Fruit fly (Drosophila melanogaster) whole organism, embryonic: Measurements from ENCODE around the gene CG42324.

Experiments
- Abd-B ChIP-seq: fragments of 200-800 bp; sonication (Bioruptor generic); optimal IDR thresholded peaks from 2 replicates; lab custom pipeline; 2018; ENCODE audit warnings: missing biosample characterization, mild to moderate bottlenecking, missing genetic modification characterization, moderate library complexity
- Antp ChIP-seq: fragments of 200-800 bp; sonication (Bioruptor generic); optimal IDR thresholded peaks from 3 replicates; lab custom pipeline; 2016; ENCODE audit warnings: missing biosample characterization, missing genetic modification characterization
- Blimp-1 ChIP-seq: fragments of 200-800 bp; sonication (Bioruptor generic); optimal IDR thresholded peaks from 3 replicates; lab custom pipeline; 2018; ENCODE audit warnings: missing biosample characterization, missing genetic modification characterization, mild to moderate bottlenecking, moderate library complexity, missing genetic modification reagents
- CG14965 ChIP-seq: fragments of 200-800 bp; sonication (Bioruptor generic); optimal IDR thresholded peaks from 2 replicates; lab custom pipeline; 2016; ENCODE audit warnings: missing biosample characterization, missing genetic modification characterization, borderline replicate concordance
- CG15601 ChIP-seq: fragments of 200-800 bp; sonication (Bioruptor generic); optimal IDR thresholded peaks from 3 replicates; lab custom pipeline; 2019; ENCODE audit warnings: missing biosample characterization, mild to moderate bottlenecking, missing genetic modification characterization, moderate library complexity
- CG17802 ChIP-seq: fragments of 200-800 bp; sonication (Bioruptor generic); optimal IDR thresholded peaks from 2 replicates; lab custom pipeline; 2018; ENCODE audit warnings: missing biosample characterization, mild to moderate bottlenecking, missing genetic modification characterization, moderate library complexity
- CG18476 ChIP-seq: fragments of 200-800 bp; sonication (Bioruptor generic); optimal IDR thresholded peaks from 2 replicates; lab custom pipeline; 2016; ENCODE audit warnings: missing biosample characterization, mild to moderate bottlenecking, missing genetic modification characterization
- CG18764 ChIP-seq: fragments of 200-800 bp; sonication (Bioruptor generic); optimal IDR thresholded peaks from 3 replicates; lab custom pipeline; 2016; ENCODE audit warnings: missing biosample characterization, missing genetic modification characterization
- CG31224 ChIP-seq: fragments of 200-800 bp; sonication (Bioruptor generic); IDR thresholded peaks from 2 replicates; pipeline ENCODE4 v1.3.6; 2022; ENCODE audit warnings: missing biosample characterization, missing genetic modification characterization
- CG31365 ChIP-seq: fragments of 200-800 bp; sonication (Bioruptor generic); optimal IDR thresholded peaks from 2 replicates; lab custom pipeline; 2018; ENCODE audit warnings: missing biosample characterization, mild to moderate bottlenecking, missing genetic modification characterization
- CG32772 ChIP-seq: fragments of 200-800 bp; sonication (Bioruptor generic); IDR thresholded peaks from 2 replicates; pipeline ENCODE4 v1.3.6; 2022; ENCODE audit warnings: missing biosample characterization, missing genetic modification characterization
- CG4328 ChIP-seq: fragments of 200-800 bp; sonication (Bioruptor generic); optimal IDR thresholded peaks from 3 replicates; lab custom pipeline; 2017; ENCODE audit warnings: missing biosample characterization, missing genetic modification reagents, missing genetic modification characterization
- CG7928 ChIP-seq: fragments of 200-800 bp; sonication (Bioruptor generic); optimal IDR thresholded peaks from 2 replicates; lab custom pipeline; 2017; ENCODE audit warnings: missing biosample characterization, mild to moderate bottlenecking, missing genetic modification characterization
- CG7987 ChIP-seq: fragments of 200-800 bp; sonication (Bioruptor generic); optimal IDR thresholded peaks from 2 replicates; lab custom pipeline; 2018; ENCODE audit warnings: missing biosample characterization, mild to moderate bottlenecking, missing genetic modification characterization, moderate library complexity
- CG8281 ChIP-seq: fragments of 200-800 bp; sonication (Bioruptor generic); optimal IDR thresholded peaks from 2 replicates; lab custom pipeline; 2018; ENCODE audit warnings: missing biosample characterization, mild to moderate bottlenecking, missing genetic modification characterization, moderate library complexity
- CG9609 ChIP-seq: fragments of 200-800 bp; sonication (Bioruptor generic); optimal IDR thresholded peaks from 3 replicates; lab custom pipeline; 2016; ENCODE audit warnings: missing biosample characterization, missing genetic modification characterization
- CHES-1-like ChIP-seq: fragments of 200-800 bp; sonication (Bioruptor generic); optimal IDR thresholded peaks from 2 replicates; lab custom pipeline; 2016; ENCODE audit warnings: missing biosample characterization, missing genetic modification characterization
- CoRest ChIP-seq: fragments of 200-800 bp; sonication (Bioruptor generic); optimal IDR thresholded peaks from 3 replicates; lab custom pipeline; 2018; ENCODE audit warnings: missing biosample characterization, mild to moderate bottlenecking, missing genetic modification characterization, moderate library complexity
- D ChIP-seq, 2 experiments: fragments of 200-800 bp in 1 of 2; fragments of >200 bp in 1 of 2; sonication (Bioruptor generic) in 1 of 2; optimal IDR thresholded peaks; 2 replicates in 1 of 2; 3 replicates in 1 of 2; lab custom pipeline; 2017; ENCODE audit warnings: mild to moderate bottlenecking in 1 of 2, missing biosample characterization in 1 of 2, missing genetic modification characterization in 1 of 2, missing genetic modification reagents in 1 of 2
- Dip2 ChIP-seq: fragments of 200-800 bp; sonication (Bioruptor generic); IDR thresholded peaks from 2 replicates; pipeline ENCODE4 v1.3.6; 2022; ENCODE audit warnings: missing biosample characterization, missing genetic modification characterization
- HHEX ChIP-seq: fragments of 200-800 bp; sonication (Bioruptor generic); optimal IDR thresholded peaks from 3 replicates; lab custom pipeline; 2017; ENCODE audit warnings: missing biosample characterization, mild to moderate bottlenecking, missing genetic modification characterization, missing genetic modification reagents
- HmgD ChIP-seq: fragments of 200-800 bp; sonication (Bioruptor generic); optimal IDR thresholded peaks from 3 replicates; lab custom pipeline; 2016; ENCODE audit warnings: missing biosample characterization, missing genetic modification characterization
- Hmx ChIP-seq: fragments of 200-800 bp; sonication (Bioruptor generic); optimal IDR thresholded peaks from 2 replicates; lab custom pipeline; 2016; ENCODE audit warnings: missing biosample characterization, missing genetic modification characterization
- Lim3 ChIP-seq: fragments of 200-800 bp; sonication (Bioruptor generic); IDR thresholded peaks from 2 replicates; pipeline ENCODE4 v1.3.6; 2022; ENCODE audit warnings: missing biosample characterization, missing genetic modification characterization
- Max ChIP-seq: fragments of 200-800 bp; sonication (Bioruptor generic); optimal IDR thresholded peaks from 2 replicates; lab custom pipeline; 2016; ENCODE audit warnings: missing biosample characterization, mild to moderate bottlenecking, missing genetic modification characterization
- Med ChIP-seq: fragments of 200-800 bp; sonication (Bioruptor generic); peaks from one replicate; lab custom pipeline; 2016; ENCODE audit warnings: missing biosample characterization, missing genetic modification characterization, mild to moderate bottlenecking, inconsistent platforms, moderate library complexity
- Oaz ChIP-seq: fragments of 200-800 bp; sonication (Bioruptor generic); IDR thresholded peaks from 2 replicates; pipeline ENCODE4 v1.3.6; 2022; ENCODE audit warnings: missing biosample characterization, missing genetic modification characterization
- Oli ChIP-seq: fragments of 200-800 bp; sonication (Bioruptor generic); optimal IDR thresholded peaks from 2 replicates; lab custom pipeline; 2018; ENCODE audit warnings: missing biosample characterization, mild to moderate bottlenecking, missing genetic modification characterization, moderate library complexity
- Sox102F ChIP-seq: fragments of 200-800 bp; sonication (Bioruptor generic); optimal IDR thresholded peaks from 2 replicates; lab custom pipeline; 2018; ENCODE audit warnings: missing biosample characterization, mild to moderate bottlenecking, missing genetic modification characterization, moderate library complexity
- Sry-δ ChIP-seq: fragments of 200-800 bp; sonication (Bioruptor generic); optimal IDR thresholded peaks from 2 replicates; lab custom pipeline; 2016; ENCODE audit warnings: missing biosample characterization, missing genetic modification characterization
- Xrp1 ChIP-seq: fragments of 200-800 bp; sonication (Bioruptor generic); IDR thresholded peaks from 2 replicates; pipeline ENCODE4 v1.3.6; 2022; ENCODE audit warnings: missing biosample characterization, missing genetic modification characterization
- br ChIP-seq: fragments of >200 bp; optimal IDR thresholded peaks from 2 replicates; lab custom pipeline; 2017
- btn ChIP-seq: fragments of 200-800 bp; sonication (Bioruptor generic); optimal IDR thresholded peaks from 2 replicates; lab custom pipeline; 2016; ENCODE audit warnings: missing biosample characterization, missing genetic modification characterization
- caup ChIP-seq: fragments of 200-800 bp; sonication (Bioruptor generic); optimal IDR thresholded peaks from 3 replicates; lab custom pipeline; 2017; ENCODE audit warnings: missing biosample characterization, mild to moderate bottlenecking, missing genetic modification characterization, moderate library complexity; ENCODE audit not compliant: severe bottlenecking
- dati ChIP-seq: fragments of 200-800 bp; sonication (Bioruptor generic); IDR thresholded peaks from 2 replicates; pipeline ENCODE4 v1.3.6; 2022; ENCODE audit warnings: missing biosample characterization, missing genetic modification characterization
- dpn ChIP-seq, 2 experiments: fragments of 200-800 bp; sonication (Bioruptor generic); optimal IDR thresholded peaks; 3 replicates each; lab custom pipeline; 2016; ENCODE audit warnings: missing biosample characterization in 2 of 2, missing genetic modification characterization in 2 of 2
- dysf ChIP-seq: fragments of 200-800 bp; sonication (Bioruptor generic); IDR thresholded peaks from 3 replicates; pipeline ENCODE4 v1.3.6; 2022; ENCODE audit warnings: missing biosample characterization, missing genetic modification characterization
- en ChIP-seq: fragments of 200-800 bp; sonication (Bioruptor generic); optimal IDR thresholded peaks from 2 replicates; lab custom pipeline; 2016; ENCODE audit warnings: missing biosample characterization, missing genetic modification characterization
- ewg ChIP-seq: fragments of 200-800 bp; sonication (Bioruptor generic); optimal IDR thresholded peaks from 3 replicates; lab custom pipeline; 2017; ENCODE audit warnings: mild to moderate bottlenecking, missing biosample characterization, missing genetic modification reagents, missing genetic modification characterization
- exex ChIP-seq: fragments of 200-800 bp; sonication (Bioruptor generic); optimal IDR thresholded peaks from 4 replicates; lab custom pipeline; 2018; ENCODE audit warnings: missing biosample characterization, mild to moderate bottlenecking, missing genetic modification characterization, moderate library complexity
- grau ChIP-seq: fragments of 200-800 bp; optimal IDR thresholded peaks from 3 replicates; lab custom pipeline; 2019; ENCODE audit warnings: missing biosample characterization, mild to moderate bottlenecking, missing genetic modification characterization, moderate library complexity
- gsb ChIP-seq: fragments of 200-800 bp; sonication (Bioruptor generic); IDR thresholded peaks from 2 replicates; pipeline ENCODE4 v1.3.6; 2022; ENCODE audit warnings: missing biosample characterization, missing genetic modification characterization
- her ChIP-seq: fragments of 200-800 bp; sonication (Bioruptor generic); optimal IDR thresholded peaks from 2 replicates; lab custom pipeline; 2016; ENCODE audit warnings: missing biosample characterization, missing genetic modification characterization
- pnt ChIP-seq: fragments of 200-800 bp; sonication (Bioruptor generic); optimal IDR thresholded peaks from 3 replicates; lab custom pipeline; 2016; ENCODE audit warnings: missing biosample characterization, missing genetic modification characterization
- rib ChIP-seq: fragments of 200-800 bp; sonication (Bioruptor generic); IDR thresholded peaks from 2 replicates; pipeline ENCODE4 v1.3.6; 2022; ENCODE audit warnings: missing biosample characterization, missing genetic modification characterization
- ro ChIP-seq: fragments of 200-800 bp; sonication (Bioruptor generic); IDR thresholded peaks from 2 replicates; pipeline ENCODE4 v1.3.6; 2022; ENCODE audit warnings: missing biosample characterization, missing genetic modification characterization
- row ChIP-seq: fragments of 200-800 bp; sonication (Bioruptor generic); IDR thresholded peaks from 3 replicates; pipeline ENCODE4 v1.3.6; 2022; ENCODE audit warnings: missing biosample characterization, missing genetic modification characterization
- run ChIP-seq: fragments of 200-800 bp; sonication (Bioruptor generic); optimal IDR thresholded peaks from 3 replicates; lab custom pipeline; 2018; ENCODE audit warnings: missing biosample characterization, mild to moderate bottlenecking, missing genetic modification characterization
- sim ChIP-seq: fragments of 200-800 bp; sonication (Bioruptor generic); IDR thresholded peaks from 2 replicates; pipeline ENCODE4 v1.3.6; 2022; ENCODE audit warnings: missing biosample characterization, missing genetic modification characterization
- twi ChIP-seq: fragments of 200-800 bp; optimal IDR thresholded peaks from 2 replicates; lab custom pipeline; 2019; ENCODE audit warnings: missing biosample characterization, mild to moderate bottlenecking, missing genetic modification characterization, moderate library complexity
- zf30C ChIP-seq: fragments of 200-800 bp; sonication (Bioruptor generic); optimal IDR thresholded peaks from 3 replicates; lab custom pipeline; 2018; ENCODE audit warnings: missing biosample characterization, mild to moderate bottlenecking, missing genetic modification characterization

Gene CG42324

DNA sequence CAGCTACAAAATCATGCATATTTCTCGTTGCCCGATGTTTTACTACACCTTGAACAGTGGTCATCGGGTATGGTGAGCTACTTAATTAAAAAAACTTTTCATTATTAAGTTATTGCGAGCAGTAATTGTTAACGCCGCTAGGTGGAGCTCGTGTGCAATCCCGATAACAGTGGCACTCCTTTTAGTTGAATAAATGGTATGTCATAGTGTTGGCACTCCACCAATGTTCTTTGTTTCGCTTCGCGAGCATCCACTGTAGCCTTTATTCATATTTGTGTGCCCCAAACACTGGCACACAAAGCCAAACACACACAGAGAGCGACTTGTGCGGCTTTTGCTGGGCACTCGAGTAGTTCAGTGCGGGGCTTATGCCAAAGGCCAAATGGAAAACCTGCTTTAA lies 45.6 kb downstream of the CG42324 start (continued):
- TF ChIP-seq CG31365 (peak; percentile 60), Antp (peak; percentile 91), CG8281 (tag; lab: Kevin White, UChicago) (peak; percentile 41), CG18764 (GFP tag; lab: Kevin White, UChicago) (peak; percentile 82), sim (GFP tag; lab: Robert Waterston, UW) (peak; percentile 87), Sry-δ (GFP tag; lab: Kevin White, UChicago) (peak; percentile 56), Hmx (no peak), Oli (tag; lab: Kevin White, UChicago) (peak; percentile 91), gsb (GFP tag; lab: Robert Waterston, UW) (peak; percentile 88), pnt (GFP tag; lab: Kevin White, UChicago) (peak; percentile 92), grau (tag; lab: Kevin White, UChicago) (peak; percentile 98), CG18476 (GFP tag; lab: Kevin White, UChicago) (peak; percentile 86), CG15601 (peak; percentile 80), en (peak; percentile 84), row (GFP tag; lab: Robert Waterston, UW) (peak; percentile 98), dati (GFP tag; lab: Robert Waterston, UW) (peak; percentile 77), CG32772 (peak; percentile 85), btn (GFP tag; lab: Kevin White, UChicago) (peak; percentile 72), CG31224 (GFP tag; lab: Robert Waterston, UW) (peak; percentile 85), ewg (peak; percentile 73), br (lab: Kevin White, UChicago) (no peak), zf30C (GFP tag; lab: Kevin White, UChicago) (no peak), exex (tag; lab: Kevin White, UChicago) (no peak), Max (peak; percentile 72), her (GFP tag; lab: Kevin White, UChicago) (peak; percentile 87), run (tag; lab: Kevin White, UChicago) (peak; percentile 67), Dip2 (GFP tag; lab: Robert Waterston, UW) (peak; percentile 61; the same call in 1 of the 2 replicates), Lim3 (GFP tag; lab: Robert Waterston, UW) (peak; percentile 88), Oaz (GFP tag; lab: Robert Waterston, UW) (peak; percentile 93), twi (peak; percentile 62), CG7987 (GFP tag; lab: Kevin White, UChicago) (peak; percentile 68), Abd-B (peak; percentile 90), CG17802 (tag; lab: Kevin White, UChicago) (peak; percentile 41), Blimp-1 (GFP tag; lab: Kevin White, UChicago) (peak; percentile 87), D (optimal IDR thresholded peaks at IDR 0.05; lab: Kevin White, UChicago) (no peak), D (GFP tag; optimal IDR thresholded peaks at IDR 0.05; lab: Kevin White, UChicago) (peak; percentile 80), HHEX (GFP tag; lab: Kevin White, UChicago) (peak; percentile 85), Xrp1 (GFP tag; lab: Robert Waterston, UW) (peak; percentile 91), HmgD (GFP tag; lab: Kevin White, UChicago) (peak; percentile 73), CG9609 (GFP tag; lab: Kevin White, UChicago) (peak; percentile 89), caup (GFP tag; lab: Kevin White, UChicago) (peak; percentile 89), dpn (GFP tag; optimal IDR thresholded peaks at IDR 0.05; lab: Kevin White, UChicago) (peak; percentile 51 to 93), rib (GFP tag; lab: Robert Waterston, UW) (peak; percentile 86), CHES-1-like (peak; percentile 86), CG14965 (GFP tag; lab: Kevin White, UChicago) (peak; percentile 62), ro (GFP tag; lab: Robert Waterston, UW) (peak; percentile 74), dysf (GFP tag; lab: Robert Waterston, UW) (peak; percentile 98), CG4328 (GFP tag; lab: Kevin White, UChicago) (peak; percentile 63), Med (GFP tag; lab: Kevin White, UChicago) (peak; percentile 99), Sox102F (GFP tag; lab: Kevin White, UChicago) (peak; percentile 91), CoRest (peak; percentile 92), CG7928 (peak; percentile 65)
